Worm (Caenorhabditis elegans): Measurements from ENCODE around the gene ZC395.5.

The ZC395.5 gene

DNA sequence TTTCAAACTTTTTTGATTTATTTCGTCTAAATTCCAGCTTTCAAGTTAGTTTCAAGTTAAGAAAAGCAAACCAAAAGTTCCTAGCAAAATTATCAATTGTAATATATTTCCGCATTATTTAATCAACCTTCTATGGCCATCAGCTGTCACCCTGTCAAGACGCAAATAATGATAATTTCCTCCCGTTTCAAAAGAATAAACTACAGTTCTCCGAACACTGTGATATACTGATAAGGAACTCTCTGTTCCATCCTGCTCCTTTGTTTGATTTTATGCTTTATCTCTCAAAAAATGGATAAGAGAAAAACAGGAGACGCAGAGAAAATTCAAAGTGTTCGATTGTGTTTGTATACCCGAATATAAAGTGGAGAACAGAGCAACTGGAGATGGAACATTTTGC is 23.6 kb downstream of the ZC395.5 start:
- TF ChIP-seq ceh-18 (tag; optimal IDR thresholded peaks at IDR 0.05) (no peak), ahr-1 (tag; optimal IDR thresholded peaks at IDR 0.05) (no peak), C38D4.7 (GFP tag; optimal IDR thresholded peaks at IDR 0.05) (no peak), elt-2 (tag; optimal IDR thresholded peaks at IDR 0.05) (peak; percentile 23)

DNA sequence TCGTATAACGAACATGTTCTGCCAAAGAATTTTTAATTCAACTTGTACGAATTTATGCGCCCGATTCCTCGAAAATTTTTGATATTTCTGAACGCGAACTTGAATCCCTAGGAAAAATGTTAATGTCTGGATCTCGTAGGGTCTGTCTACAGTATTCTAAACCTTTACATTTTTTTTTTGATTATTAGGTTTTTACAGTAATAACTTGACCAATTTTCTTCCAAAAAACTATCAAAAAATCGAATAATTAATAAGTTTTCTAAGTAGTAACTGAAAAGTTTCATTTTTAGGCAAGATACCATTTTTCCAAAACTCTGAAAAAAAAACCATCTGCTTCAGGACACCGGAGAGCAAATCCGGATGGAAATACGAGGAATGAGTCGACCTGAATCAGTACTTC is 26.6 kb downstream of the ZC395.5 start:
- no peak for TF ChIP-seq ceh-31 (tag; optimal IDR thresholded peaks at IDR 0.05)
- TF ChIP-seq F13H6.1 (tag; optimal IDR thresholded peaks at IDR 0.05), result no peak
- TF ChIP-seq ttx-3 (tag; optimal IDR thresholded peaks at IDR 0.05), result no peak
- TF ChIP-seq sox-4 (tag; optimal IDR thresholded peaks at IDR 0.05), result no peak
- no peak for TF ChIP-seq hlh-30 (tag; optimal IDR thresholded peaks at IDR 0.05; ENCODE audit: insufficient read depth)
- TF ChIP-seq elt-4 (tag; optimal IDR thresholded peaks at IDR 0.05), result no peak
- TF ChIP-seq sox-2 (GFP tag; IDR thresholded peaks at IDR 0.05), result no peak
- no peak for TF ChIP-seq pha-4 (tag; optimal IDR thresholded peaks at IDR 0.05)
- no peak for TF ChIP-seq pqm-1 (tag; optimal IDR thresholded peaks at IDR 0.05)

DNA sequence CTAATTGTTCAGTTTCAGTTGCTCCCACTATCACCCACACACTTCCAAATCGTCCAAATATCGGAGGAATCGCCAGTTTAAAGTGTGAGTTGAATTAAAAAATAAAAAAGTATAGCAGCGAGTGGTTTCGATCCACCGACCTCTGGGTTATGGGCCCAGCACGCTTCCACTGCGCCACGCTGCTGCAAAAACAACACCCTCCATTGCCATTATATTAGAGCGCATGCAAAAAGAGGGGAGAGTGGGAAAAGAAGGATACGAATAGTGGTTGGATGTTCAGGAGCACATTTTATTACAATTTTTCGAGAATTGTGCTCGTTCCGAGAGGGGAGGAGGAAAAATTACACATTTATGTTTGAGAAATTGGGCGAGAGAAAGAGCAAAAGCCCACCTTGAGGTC is 27.2 kb downstream of the ZC395.5 start:
- TF ChIP-seq ahr-1 (tag; optimal IDR thresholded peaks at IDR 0.05) (peak; percentile 61), hlh-30 (tag; optimal IDR thresholded peaks at IDR 0.05; ENCODE audit: insufficient read depth) (peak; percentile 33), ama-1 (optimal IDR thresholded peaks at IDR 0.05) (no peak), rnt-1 (tag; optimal IDR thresholded peaks at IDR 0.05) (peak; percentile 82), fax-1 (tag; optimal IDR thresholded peaks at IDR 0.05) (peak; percentile 87), ttx-3 (tag; optimal IDR thresholded peaks at IDR 0.05) (peak; percentile 85), F13H6.1 (tag; optimal IDR thresholded peaks at IDR 0.05) (peak; percentile 91), C08G9.2 (tag; optimal IDR thresholded peaks at IDR 0.05) (peak; percentile 83), pqm-1 (tag; optimal IDR thresholded peaks at IDR 0.05) (peak; percentile 81), che-1 (tag; optimal IDR thresholded peaks at IDR 0.05) (peak; percentile 90), lin-11 (tag; optimal IDR thresholded peaks at IDR 0.05) (peak; percentile 66), K02D7.2 (tag; optimal IDR thresholded peaks at IDR 0.05) (peak; percentile 80), lim-6 (tag; optimal IDR thresholded peaks at IDR 0.05) (peak; percentile 22), syd-9 (tag; optimal IDR thresholded peaks at IDR 0.05) (peak; percentile 91), unc-3 (GFP tag; conservative IDR thresholded peaks at IDR 0.05) (peak; percentile 82), unc-3 (tag; optimal IDR thresholded peaks at IDR 0.05) (peak; percentile 78), ceh-9 (tag; optimal IDR thresholded peaks at IDR 0.05) (peak; percentile 77), unc-86 (tag; optimal IDR thresholded peaks at IDR 0.05) (peak; percentile 87), ceh-6 (GFP tag; optimal IDR thresholded peaks at IDR 0.05) (peak; percentile 84), ceh-22 (tag; optimal IDR thresholded peaks at IDR 0.05) (no peak), C38D4.7 (GFP tag; optimal IDR thresholded peaks at IDR 0.05) (peak; percentile 85), ceh-31 (tag; optimal IDR thresholded peaks at IDR 0.05) (peak; percentile 57), fkh-10 (GFP tag; optimal IDR thresholded peaks at IDR 0.05) (peak; percentile 34), ceh-48 (tag; optimal IDR thresholded peaks at IDR 0.05) (peak; percentile 75), ceh-18 (tag; optimal IDR thresholded peaks at IDR 0.05) (peak; percentile 85), sox-2 (GFP tag; IDR thresholded peaks at IDR 0.05) (peak; percentile 78), odd-2 (tag; optimal IDR thresholded peaks at IDR 0.05) (peak; percentile 67), dmd-4 (tag; optimal IDR thresholded peaks at IDR 0.05; ENCODE audit: borderline replicate concordance) (peak; percentile 73), ceh-24 (tag; optimal IDR thresholded peaks at IDR 0.05) (peak; percentile 41), unc-42 (tag; optimal IDR thresholded peaks at IDR 0.05) (no peak), T23F11.4 (GFP tag; optimal IDR thresholded peaks at IDR 0.05) (peak; percentile 81), mec-3 (tag; optimal IDR thresholded peaks at IDR 0.05; ENCODE audit: borderline replicate concordance) (peak; percentile 44), pax-1 (tag; optimal IDR thresholded peaks at IDR 0.05) (no peak), hlh-6 (tag; optimal IDR thresholded peaks at IDR 0.05) (peak; percentile 94), ref-2 (tag; optimal IDR thresholded peaks at IDR 0.05) (peak; percentile 87), hlh-13 (GFP tag; optimal IDR thresholded peaks at IDR 0.05) (peak; percentile 88), ceh-34 (tag; optimal IDR thresholded peaks at IDR 0.05) (peak; percentile 94), ceh-45 (GFP tag; IDR thresholded peaks at IDR 0.05) (peak; percentile 80), hlh-8 (tag; optimal IDR thresholded peaks at IDR 0.05) (peak; percentile 73), tbx-2 (tag; optimal IDR thresholded peaks at IDR 0.05) (peak; percentile 83), pag-3 (tag; optimal IDR thresholded peaks at IDR 0.05; ENCODE audit: borderline replicate concordance) (no peak), npax-4 (tag; optimal IDR thresholded peaks at IDR 0.05) (peak; percentile 79), ceh-14 (tag; optimal IDR thresholded peaks at IDR 0.05) (peak; percentile 89), pros-1 (tag; optimal IDR thresholded peaks at IDR 0.05) (no peak), elt-2 (tag; optimal IDR thresholded peaks at IDR 0.05) (peak; percentile 84)
